ENCODE assay signal across 1 fruit fly cellular context in the genomic region with DNA sequence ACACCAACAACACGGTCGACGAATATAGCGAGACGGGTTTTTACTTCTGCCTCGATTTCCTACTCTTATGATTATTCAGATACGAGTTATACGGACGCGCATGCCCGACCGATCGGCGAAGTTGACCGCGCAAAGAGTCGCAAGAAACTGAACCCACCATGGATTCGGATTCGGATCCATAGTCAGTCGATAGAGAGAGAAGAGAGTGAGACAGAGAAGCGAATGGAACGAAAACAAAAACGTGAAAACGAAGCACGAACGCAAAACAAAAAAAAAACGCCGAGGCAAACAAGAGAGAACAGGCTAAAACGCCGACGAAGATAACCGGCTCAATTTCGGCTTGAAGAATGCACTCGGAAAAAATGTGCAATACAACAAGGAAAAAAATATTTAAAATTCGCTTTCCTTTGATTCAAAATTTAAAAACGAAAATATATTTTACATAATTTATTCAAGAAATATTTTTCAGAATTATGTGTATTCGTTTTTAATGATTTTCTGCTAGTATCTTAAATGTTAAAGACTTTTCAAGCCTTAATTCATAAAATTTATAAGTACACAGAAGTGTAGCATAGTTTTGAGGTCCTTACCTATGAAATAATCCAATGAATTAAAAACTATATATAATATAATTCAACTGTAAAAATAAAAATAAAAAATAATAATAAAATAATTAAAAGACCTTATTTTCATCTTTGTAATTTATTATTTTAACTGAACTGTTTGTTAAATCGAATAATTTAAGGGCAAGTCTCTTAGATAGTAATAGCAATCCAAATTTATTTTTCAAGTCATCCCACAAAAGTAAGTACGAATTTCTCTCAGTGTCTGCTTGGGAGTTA.
A peak's percentile ranks its signal among the peaks of the same experiment; 100 is the strongest.
TF ChIP-seq lines count a peak whose summit lies in the region.

Gene Sema5c (minus strand): TSS at position 152 of the 842 bp plus-strand sequence.

TF ChIP-seq in whole organism, embryonic, 481 proteins besides CTCF, POLR2A, EP300 and RAD21 (continued from another document):
- TF ChIP-seq CG8281 (tag; optimal IDR thresholded peaks at IDR 0.05; lab: Kevin White, UChicago) (peak; percentile 10), Ptx1 (GFP tag; IDR thresholded peaks at IDR 0.05; lab: Robert Waterston, UW) (peak; percentile 54), odd (GFP tag; optimal IDR thresholded peaks at IDR 0.05; lab: Kevin White, UChicago) (peak; percentile 77), corto (GFP tag; optimal IDR thresholded peaks at IDR 0.05; lab: Kevin White, UChicago) (no peak), hkb (optimal IDR thresholded peaks at IDR 0.05; lab: Kevin White, UChicago) (no peak), hkb (GFP tag; IDR thresholded peaks at IDR 0.05; lab: Robert Waterston, UW) (0 out of 2 replicates have a peak, but pooled peaks have one; percentile 15), ATbp (GFP tag; optimal IDR thresholded peaks at IDR 0.05; lab: Kevin White, UChicago) (peak; percentile 24), Asciz (GFP tag; optimal IDR thresholded peaks at IDR 0.05; lab: Kevin White, UChicago) (peak; percentile 61), tap (tag; optimal IDR thresholded peaks at IDR 0.05; lab: Kevin White, UChicago) (peak; percentile 40), Jarid2 (GFP tag; optimal IDR thresholded peaks at IDR 0.05; lab: Kevin White, UChicago) (peak; percentile 98), fu2 (GFP tag; optimal IDR thresholded peaks at IDR 0.05; lab: Kevin White, UChicago) (no peak), exex (tag; optimal IDR thresholded peaks at IDR 0.05; lab: Kevin White, UChicago) (peak; percentile 30), cad (GFP tag; optimal IDR thresholded peaks at IDR 0.05; lab: Kevin White, UChicago) (no peak), CG12071 (GFP tag; optimal IDR thresholded peaks at IDR 0.05; lab: Kevin White, UChicago) (peak; percentile 16), schlank (tag; optimal IDR thresholded peaks at IDR 0.05; lab: Kevin White, UChicago) (no peak), CG2116 (GFP tag; optimal IDR thresholded peaks at IDR 0.05; lab: Kevin White, UChicago) (peak; percentile 36), bbx (GFP tag; IDR thresholded peaks at IDR 0.05; lab: Robert Waterston, UW; ENCODE audit: partially characterized antibody) (peak; percentile 17; the same call in 1 of the 2 replicates), CG13296 (GFP tag; optimal IDR thresholded peaks at IDR 0.05; lab: Kevin White, UChicago) (peak; percentile 35), zen (tag; optimal IDR thresholded peaks at IDR 0.05; lab: Kevin White, UChicago) (peak; percentile 43), CG1602 (GFP tag; optimal IDR thresholded peaks at IDR 0.05; lab: Kevin White, UChicago) (peak; percentile 69), CG8089 (GFP tag; optimal IDR thresholded peaks at IDR 0.05; lab: Kevin White, UChicago) (peak; percentile 28), Bgb (GFP tag; IDR thresholded peaks at IDR 0.05; lab: Robert Waterston, UW; ENCODE audit: partially characterized antibody) (peak; percentile 53; the same call in 1 of the 2 replicates), Camta (GFP tag; optimal IDR thresholded peaks at IDR 0.05; lab: Kevin White, UChicago) (no peak), psq (GFP tag; optimal IDR thresholded peaks at IDR 0.05; lab: Kevin White, UChicago) (peak; percentile 98), CG31224 (GFP tag; IDR thresholded peaks at IDR 0.05; lab: Robert Waterston, UW) (peak; percentile 28; the same call in 1 of the 2 replicates), CG6813 (GFP tag; optimal IDR thresholded peaks at IDR 0.05; lab: Kevin White, UChicago) (peak; percentile 47), sens (GFP tag; lab: Kevin White, UChicago) (peak; percentile 90), luna (GFP tag; optimal IDR thresholded peaks at IDR 0.05; lab: Kevin White, UChicago) (no peak), usp (GFP tag; optimal IDR thresholded peaks at IDR 0.05; lab: Kevin White, UChicago) (no peak), CG11247 (GFP tag; IDR thresholded peaks at IDR 0.05; lab: Robert Waterston, UW) (peak; percentile 40; the same call in 1 of the 2 replicates), fd64A (GFP tag; optimal IDR thresholded peaks at IDR 0.05; lab: Kevin White, UChicago) (peak; percentile 30), CG18619 (GFP tag; optimal IDR thresholded peaks at IDR 0.05; lab: Kevin White, UChicago) (peak; percentile 80), CG17328 (GFP tag; IDR thresholded peaks at IDR 0.05; lab: Robert Waterston, UW) (no peak), CG13424 (tag; optimal IDR thresholded peaks at IDR 0.05; lab: Kevin White, UChicago) (peak; percentile 74), bcd (GFP tag; optimal IDR thresholded peaks at IDR 0.05; lab: Kevin White, UChicago) (peak; percentile 74), CG1024 (GFP tag; IDR thresholded peaks at IDR 0.05; lab: Robert Waterston, UW) (0 out of 2 replicates have a peak, but pooled peaks have one; percentile 29), vnd (GFP tag; IDR thresholded peaks at IDR 0.05; lab: Robert Waterston, UW; ENCODE audit: partially characterized antibody) (0 out of 3 replicates have a peak, but pooled peaks have one; percentile 10), br (optimal IDR thresholded peaks at IDR 0.05; lab: Kevin White, UChicago) (no peak), CG34422 (GFP tag; IDR thresholded peaks at IDR 0.05; lab: Robert Waterston, UW) (peak; percentile 33; the same call in 2 of the 3 replicates), NfI (GFP tag; optimal IDR thresholded peaks at IDR 0.05; lab: Kevin White, UChicago) (peak; percentile 21), CG2202 (tag; optimal IDR thresholded peaks at IDR 0.05; lab: Kevin White, UChicago) (peak; percentile 4), CoRest (tag; optimal IDR thresholded peaks at IDR 0.05; lab: Kevin White, UChicago) (peak; percentile 89), Hand (GFP tag; optimal IDR thresholded peaks at IDR 0.05; lab: Kevin White, UChicago) (peak; percentile 34), D (optimal IDR thresholded peaks at IDR 0.05; lab: Kevin White, UChicago) (no peak), D (GFP tag; optimal IDR thresholded peaks at IDR 0.05; lab: Kevin White, UChicago) (peak; percentile 75), HHEX (GFP tag; optimal IDR thresholded peaks at IDR 0.05; lab: Kevin White, UChicago) (peak; percentile 57), trem (tag; optimal IDR thresholded peaks at IDR 0.05; lab: Kevin White, UChicago) (peak; percentile 63), pfk (GFP tag; optimal IDR thresholded peaks at IDR 0.05; lab: Kevin White, UChicago) (peak; percentile 63), Tbp (GFP tag; optimal IDR thresholded peaks at IDR 0.05; lab: Kevin White, UChicago) (no peak), Chrac-16 (GFP tag; optimal IDR thresholded peaks at IDR 0.05; lab: Kevin White, UChicago) (peak; percentile 52), CG12942 (GFP tag; optimal IDR thresholded peaks at IDR 0.05; lab: Kevin White, UChicago) (peak; percentile 26), CG1529 (GFP tag; optimal IDR thresholded peaks at IDR 0.05; lab: Kevin White, UChicago) (peak; percentile 23), disco-r (GFP tag; optimal IDR thresholded peaks at IDR 0.05; lab: Kevin White, UChicago) (peak; percentile 17), CG14441 (GFP tag; IDR thresholded peaks at IDR 0.05; lab: Robert Waterston, UW) (peak; percentile 56), CG12104 (GFP tag; optimal IDR thresholded peaks at IDR 0.05; lab: Kevin White, UChicago) (peak; percentile 75), p53 (GFP tag; optimal IDR thresholded peaks at IDR 0.05; lab: Kevin White, UChicago) (peak; percentile 22), Sry-δ (GFP tag; optimal IDR thresholded peaks at IDR 0.05; lab: Kevin White, UChicago) (no peak), CG14014 (GFP tag; IDR thresholded peaks at IDR 0.05; lab: Robert Waterston, UW) (peak; percentile 42; the same call in 1 of the 2 replicates), Dref (GFP tag; IDR thresholded peaks at IDR 0.05; lab: Robert Waterston, UW) (no peak), Nf-YB (GFP tag; optimal IDR thresholded peaks at IDR 0.05; lab: Kevin White, UChicago) (peak; percentile 70), CG10274 (GFP tag; optimal IDR thresholded peaks at IDR 0.05; lab: Kevin White, UChicago) (peak; percentile 38), amos (GFP tag; IDR thresholded peaks at IDR 0.05; lab: Robert Waterston, UW; ENCODE audit: partially characterized antibody) (no peak; the same call in 1 of the 2 replicates), bab2 (GFP tag; optimal IDR thresholded peaks at IDR 0.05; lab: Kevin White, UChicago) (peak; percentile 39), maf-S (GFP tag; optimal IDR thresholded peaks at IDR 0.05; lab: Kevin White, UChicago) (no peak), fd96Cb (tag; optimal IDR thresholded peaks at IDR 0.05; lab: Kevin White, UChicago) (peak; percentile 60), dysf (GFP tag; IDR thresholded peaks at IDR 0.05; lab: Robert Waterston, UW) (peak; percentile 44), CHES-1-like (GFP tag; optimal IDR thresholded peaks at IDR 0.05; lab: Kevin White, UChicago) (peak; percentile 20), Antp (GFP tag; optimal IDR thresholded peaks at IDR 0.05; lab: Kevin White, UChicago) (peak; percentile 17), CG8924 (tag; optimal IDR thresholded peaks at IDR 0.05; lab: Kevin White, UChicago) (peak; percentile 87), CG8388 (GFP tag; optimal IDR thresholded peaks at IDR 0.05; lab: Kevin White, UChicago) (peak; percentile 74), CG4404 (GFP tag; IDR thresholded peaks at IDR 0.05; lab: Robert Waterston, UW) (peak; percentile 66), pros (GFP tag; optimal IDR thresholded peaks at IDR 0.05; lab: Kevin White, UChicago) (peak; percentile 52), gro (GFP tag; optimal IDR thresholded peaks at IDR 0.05; lab: Kevin White, UChicago) (peak; percentile 72), so (GFP tag; IDR thresholded peaks at IDR 0.05; lab: Robert Waterston, UW) (peak; percentile 47; the same call in 2 of the 3 replicates), gsb (GFP tag; IDR thresholded peaks at IDR 0.05; lab: Robert Waterston, UW) (0 out of 2 replicates have a peak, but pooled peaks have one; percentile 36), Med (GFP tag; lab: Kevin White, UChicago) (peak; percentile 83), Rfx (GFP tag; IDR thresholded peaks at IDR 0.05; lab: Robert Waterston, UW) (peak; percentile 70), Hr78 (GFP tag; optimal IDR thresholded peaks at IDR 0.05; lab: Kevin White, UChicago) (no peak), Rx (GFP tag; IDR thresholded peaks at IDR 0.05; lab: Robert Waterston, UW) (peak; percentile 42)
